Worm (Caenorhabditis elegans): Measurements from ENCODE around the gene C43H6.6.

ce11 chrX:2441163-2441562 lies 46.1 kb downstream of the C43H6.6 start:
- TF ChIP-seq unc-62 (GFP tag; optimal IDR thresholded peaks at IDR 0.05 in 1 of 2) (no peak), unc-62 (tag; optimal IDR thresholded peaks at IDR 0.05) (no peak), unc-39 (tag; optimal IDR thresholded peaks at IDR 0.05) (no peak), daf-19 (GFP tag; conservative IDR thresholded peaks at IDR 0.05) (no peak), ztf-11 (tag; optimal IDR thresholded peaks at IDR 0.05) (no peak), nhr-42 (GFP tag; IDR thresholded peaks at IDR 0.05) (no peak), mes-2 (tag; optimal IDR thresholded peaks at IDR 0.05; ENCODE audit: poor library complexity, severe bottlenecking) (no peak), ZK337.2 (GFP tag; IDR thresholded peaks at IDR 0.05) (no peak), mdl-1 (tag; optimal IDR thresholded peaks at IDR 0.05) (no peak), madf-9 (GFP tag; conservative IDR thresholded peaks at IDR 0.05) (no peak), mep-1 (tag; optimal IDR thresholded peaks at IDR 0.05) (no peak)

Data from whole organism, L4 larva.